Worm (Caenorhabditis elegans) whole organism, young adult: ENCODE results near the gene mtm-3.

Source experiments
- B0019.2 ChIP-seq: fragments of 200-800 bp; sonication (Bioruptor generic); conservative IDR thresholded peaks from 2 replicates; pipeline ENCODE4 v1.3.6; 2022; ENCODE audit warnings: missing genetic modification reagents, missing genetic modification characterization, missing compliant biosample characterization
- F49E8.2 ChIP-seq: sonication (generic microtip); optimal IDR thresholded peaks from 3 replicates; lab custom pipeline; 2017; ENCODE audit warnings: missing genetic modification characterization, mild to moderate bottlenecking, missing compliant biosample characterization, antibody characterized with exemption, moderate library complexity; ENCODE audit not compliant: insufficient read depth
- dpl-1 ChIP-seq: fragments of 150-350 bp; optimal IDR thresholded peaks from 2 replicates; lab custom pipeline; 2014; ENCODE audit warnings: missing biosample characterization, missing genetic modification reagents, missing genetic modification characterization
- lir-1 ChIP-seq: fragments of 200-800 bp; sonication (Bioruptor generic); conservative IDR thresholded peaks from 2 replicates; pipeline ENCODE4 v1.3.6; 2022; ENCODE audit warnings: missing genetic modification reagents, missing genetic modification characterization, missing compliant biosample characterization
- madf-10 ChIP-seq: sonication (generic microtip); optimal IDR thresholded peaks from 2 replicates; lab custom pipeline; 2016; ENCODE audit warnings: mild to moderate bottlenecking, missing genetic modification characterization, missing compliant biosample characterization
- nfya-1 ChIP-seq: sonication (generic microtip); optimal IDR thresholded peaks from 2 replicates; lab custom pipeline; 2017; ENCODE audit warnings: antibody characterized with exemption, missing compliant biosample characterization, missing genetic modification characterization, borderline replicate concordance; ENCODE audit not compliant: insufficient read depth
- pha-4 ChIP-seq: fragments of 150-350 bp; sonication (generic microtip); optimal IDR thresholded peaks from 2 replicates; lab custom pipeline; 2014; ENCODE audit warnings: missing biosample characterization, missing genetic modification reagents, missing genetic modification characterization
- snpc-1.1 ChIP-seq: sonication (generic microtip); optimal IDR thresholded peaks from 2 replicates; lab custom pipeline; 2017; ENCODE audit warnings: missing genetic modification characterization, mild to moderate bottlenecking, missing compliant biosample characterization, antibody characterized with exemption, moderate library complexity, missing genotype, missing genetic modification reagents; ENCODE audit not compliant: insufficient read depth
- snpc-4 ChIP-seq, 5 experiments: fragments of 150-350 bp in 1 of 5; sonication (generic microtip) in 4 of 5; optimal IDR thresholded peaks; 2 replicates each; lab custom pipeline; 2014 to 2018; ENCODE audit warnings: missing genetic modification characterization in 5 of 5, missing biosample characterization in 3 of 5, antibody characterized with exemption in 2 of 5, mild to moderate bottlenecking in 2 of 5, missing compliant biosample characterization in 2 of 5, missing genotype in 2 of 5, moderate library complexity in 2 of 5, missing genetic modification reagents in 1 of 5
- unc-130 ChIP-seq: sonication (generic microtip); optimal IDR thresholded peaks from 2 replicates; lab custom pipeline; 2016; ENCODE audit warnings: missing genetic modification reagents, missing genetic modification characterization, missing compliant biosample characterization
- ztf-6 ChIP-seq: fragments of 200-800 bp; sonication (Bioruptor generic); IDR thresholded peaks from 2 replicates; pipeline ENCODE4 v1.3.6; 2022; ENCODE audit warnings: missing genetic modification reagents, missing genetic modification characterization, missing compliant biosample characterization

DNA sequence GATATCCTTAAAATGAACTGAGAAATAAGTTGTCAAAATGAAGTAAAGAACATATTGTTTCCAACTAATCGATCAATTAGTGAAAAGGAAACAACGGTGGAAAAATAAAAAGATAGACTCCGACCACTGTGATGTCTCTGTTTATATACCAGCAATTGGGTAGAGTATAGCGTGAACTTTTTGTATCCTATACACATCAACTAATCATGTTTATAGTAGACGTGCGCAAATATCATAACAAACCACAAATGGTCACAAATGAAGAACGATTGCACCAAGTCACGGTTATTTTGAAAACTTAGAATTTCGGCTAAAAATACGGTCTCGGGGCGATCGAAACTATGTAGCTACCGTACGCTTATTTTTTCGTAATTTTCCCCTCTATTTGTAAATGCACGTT is 39.4 kb upstream of the mtm-3 start, which contains the start of gene cyp-25A3:
- no peak for TF ChIP-seq snpc-1.1 (tag; lab: Kevin White, UChicago)
- no peak for TF ChIP-seq F49E8.2 (tag; lab: Kevin White, UChicago)
- no peak for TF ChIP-seq snpc-4 (GFP tag; optimal IDR thresholded peaks at IDR 0.05; lab: Kevin White, UChicago)
- no peak for TF ChIP-seq snpc-4 (tag; optimal IDR thresholded peaks at IDR 0.05; lab: Kevin White, UChicago)
- TF ChIP-seq nfya-1 (tag; lab: Kevin White, UChicago): no peak
- no peak for TF ChIP-seq lir-1
- no peak for TF ChIP-seq dpl-1
- TF ChIP-seq pha-4 (tag; lab: Kevin White, UChicago): no peak
- TF ChIP-seq B0019.2 (GFP tag; lab: Robert Waterston, UW): no peak
- TF ChIP-seq unc-130: no peak
- no peak for TF ChIP-seq ztf-6
- TF ChIP-seq madf-10 (tag; lab: Kevin White, UChicago): no peak
